Worm (Caenorhabditis elegans) whole organism, L1 larva: Measurements from ENCODE around the gene rack-1.

Experiments
- ama-1 ChIP-seq: fragments of 150-350 bp; optimal IDR thresholded peaks from 2 replicates; lab custom pipeline; 2014
- ceh-88 ChIP-seq: fragments of 200-800 bp; sonication (Bioruptor generic); IDR thresholded peaks from 2 replicates; pipeline ENCODE4 v1.3.6; 2022; ENCODE audit warnings: missing genetic modification characterization, missing compliant biosample characterization
- egl-27 ChIP-seq, 2 experiments: fragments of 150-350 bp in 1 of 2; sonication (generic microtip); optimal IDR thresholded peaks; 3 replicates each; lab custom pipeline; 2017 to 2018; ENCODE audit warnings: missing biosample characterization in 2 of 2, missing genetic modification characterization in 2 of 2, missing genetic modification reagents in 2 of 2
- hlh-4 ChIP-seq: sonication (generic microtip); optimal IDR thresholded peaks from 2 replicates; lab custom pipeline; 2016; ENCODE audit warnings: mild to moderate bottlenecking, missing genetic modification characterization, missing compliant biosample characterization
- lin-13 ChIP-seq: fragments of 150-350 bp; optimal IDR thresholded peaks from 2 replicates; lab custom pipeline; 2014; ENCODE audit warnings: missing biosample characterization, missing genetic modification reagents, missing genetic modification characterization
- nhr-237 ChIP-seq: fragments of 150-350 bp; optimal IDR thresholded peaks from 2 replicates; lab custom pipeline; 2014; ENCODE audit warnings: missing biosample characterization, missing genetic modification characterization
- nhr-28 ChIP-seq: fragments of 150-350 bp; optimal IDR thresholded peaks from 2 replicates; lab custom pipeline; 2014; ENCODE audit warnings: missing biosample characterization, missing genetic modification characterization
- sup-37 ChIP-seq: fragments of 200-800 bp; sonication (Bioruptor generic); optimal IDR thresholded peaks from 2 replicates; lab custom pipeline; 2018; ENCODE audit warnings: mild to moderate bottlenecking, missing genetic modification characterization, missing compliant biosample characterization
- tbx-2 ChIP-seq: sonication (generic microtip); optimal IDR thresholded peaks from 2 replicates; lab custom pipeline; 2016; ENCODE audit warnings: missing genetic modification characterization, missing compliant biosample characterization
- ztf-11 ChIP-seq, 2 experiments: sonication (generic microtip); optimal IDR thresholded peaks; 2 replicates each; lab custom pipeline; 2016 to 2017; ENCODE audit warnings: missing genetic modification characterization in 2 of 2, missing biosample characterization in 1 of 2, missing compliant biosample characterization in 1 of 2
- ztf-4 ChIP-seq: fragments of 150-350 bp; optimal IDR thresholded peaks from 2 replicates; lab custom pipeline; 2014; ENCODE audit warnings: missing biosample characterization, missing genetic modification characterization

DNA sequence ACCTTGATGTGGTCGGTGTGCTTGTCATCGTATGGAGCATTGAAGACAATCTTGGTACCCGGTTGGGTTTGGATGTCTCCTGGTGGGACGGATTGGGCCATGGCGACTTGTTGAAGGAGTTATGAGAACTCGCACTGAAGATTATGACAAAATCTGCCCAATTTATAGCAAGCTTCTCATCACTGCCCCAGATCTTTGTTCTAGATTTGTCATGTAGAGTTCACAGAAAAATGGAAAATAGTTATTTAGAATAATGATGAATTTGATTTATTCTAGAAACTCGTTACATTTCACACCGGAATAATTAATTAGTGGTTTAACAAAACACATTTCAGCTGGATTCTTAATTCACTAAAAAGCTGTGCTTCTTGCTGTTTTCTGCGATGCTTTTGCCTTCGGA, 32.8 kb upstream of the rack-1 start, which contains the start of gene msp-38:
- no peak for TF ChIP-seq lin-13 (GFP tag; lab: Kevin White, UChicago)
- TF ChIP-seq ztf-4 (tag; lab: Kevin White, UChicago), result no peak
- no peak for TF ChIP-seq ztf-11 (tag; optimal IDR thresholded peaks at IDR 0.05; lab: Kevin White, UChicago)
- TF ChIP-seq egl-27 (tag; optimal IDR thresholded peaks at IDR 0.05; lab: Kevin White, UChicago), result no peak
- no peak for TF ChIP-seq tbx-2 (tag; lab: Kevin White, UChicago)
- no peak for TF ChIP-seq nhr-237 (tag; lab: Kevin White, UChicago)
- no peak for TF ChIP-seq ama-1 (lab: Kevin White, UChicago)
- TF ChIP-seq nhr-28 (tag; lab: Kevin White, UChicago), result no peak
- TF ChIP-seq hlh-4, result no peak
- no peak for TF ChIP-seq sup-37 (GFP tag; lab: Kevin White, UChicago)
- TF ChIP-seq ceh-88 (GFP tag; lab: Robert Waterston, UW), result no peak
